Worm (Caenorhabditis elegans): ENCODE measurements around the gene F29A7.3.

The F29A7.3 gene

DNA sequence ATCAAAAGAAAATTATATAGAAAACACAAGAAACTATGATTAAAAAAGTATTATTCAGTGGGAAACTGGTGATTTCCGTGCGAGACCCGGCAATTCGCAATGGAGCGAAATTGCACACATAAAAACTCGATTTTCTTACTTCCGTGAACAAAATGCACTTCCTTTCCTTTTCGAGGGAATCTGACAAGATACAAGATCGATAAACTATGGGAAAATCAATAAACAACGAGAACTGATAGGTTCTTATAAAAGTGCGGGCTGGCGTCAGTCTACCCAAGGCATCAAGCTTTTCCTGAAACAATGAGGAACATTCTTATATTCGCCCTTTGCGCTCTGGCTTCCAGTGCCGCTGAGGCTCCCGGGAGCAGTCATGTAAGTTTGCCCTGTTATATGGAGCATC is at the start of gene F29A7.3:
Gene F29A7.3, plus strand, starts transcription at position 301 of the 400 bp plus-strand sequence.
- TF ChIP-seq nhr-12 (tag; optimal IDR thresholded peaks at IDR 0.05) = no peak

DNA sequence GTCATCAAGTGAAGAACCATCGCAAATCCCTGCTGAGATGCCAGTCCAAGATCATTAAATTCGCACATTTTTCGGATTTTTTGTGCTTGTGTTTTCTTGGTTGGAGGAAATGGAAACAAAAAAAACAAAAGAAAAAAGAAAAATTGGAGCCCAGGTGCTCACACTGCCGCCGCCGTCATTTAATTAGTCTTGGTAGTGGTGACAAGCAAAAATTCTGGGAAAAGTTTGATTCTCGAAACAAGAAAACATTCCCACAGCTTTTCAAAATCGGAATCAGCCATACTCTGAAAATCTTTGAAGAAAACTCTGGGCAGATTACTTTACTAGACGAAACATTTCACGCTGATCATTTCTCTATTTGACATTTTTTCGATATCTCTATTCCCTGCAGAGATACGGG is 47.9 kb upstream of the F29A7.3 start, which contains the start of gene srh-128:
Gene srh-128, minus strand, starts transcription at position 101 of the 400 bp plus-strand sequence.
- TF ChIP-seq blmp-1 (tag; optimal IDR thresholded peaks at IDR 0.05) (no peak), nhr-76 (tag; optimal IDR thresholded peaks at IDR 0.05) (no peak)

DNA sequence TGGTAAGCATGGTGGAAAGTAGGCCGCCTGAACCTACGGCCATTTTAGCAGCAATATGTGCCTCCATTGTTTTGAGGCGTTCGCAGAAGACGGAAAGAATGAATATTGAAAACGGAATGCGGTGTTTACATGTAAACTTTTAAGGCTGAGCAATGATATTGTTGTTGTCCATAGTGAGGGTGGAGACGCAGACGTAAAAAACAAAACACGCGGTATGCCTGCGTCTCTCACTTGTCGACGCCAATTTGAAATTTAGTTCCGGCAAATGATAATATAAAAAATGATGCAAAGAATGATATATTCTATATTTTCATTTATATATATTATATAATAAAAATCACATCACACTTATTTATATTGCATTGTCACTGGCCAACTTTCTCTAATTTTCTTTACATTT is 45.2 kb upstream of the F29A7.3 start, which contains the start of gene Y47G7B.2:
Gene Y47G7B.2, minus strand, starts transcription at position 143 of the 400 bp plus-strand sequence.
- TF ChIP-seq cnd-1 (tag; optimal IDR thresholded peaks at IDR 0.05) (no peak), lin-32 (GFP tag; optimal IDR thresholded peaks at IDR 0.05) (no peak), nhr-76 (tag; optimal IDR thresholded peaks at IDR 0.05) (no peak), lsy-2 (tag; optimal IDR thresholded peaks at IDR 0.05) (no peak), mep-1 (tag; optimal IDR thresholded peaks at IDR 0.05) (no peak), hlh-1 (tag; optimal IDR thresholded peaks at IDR 0.05) (no peak)

DNA sequence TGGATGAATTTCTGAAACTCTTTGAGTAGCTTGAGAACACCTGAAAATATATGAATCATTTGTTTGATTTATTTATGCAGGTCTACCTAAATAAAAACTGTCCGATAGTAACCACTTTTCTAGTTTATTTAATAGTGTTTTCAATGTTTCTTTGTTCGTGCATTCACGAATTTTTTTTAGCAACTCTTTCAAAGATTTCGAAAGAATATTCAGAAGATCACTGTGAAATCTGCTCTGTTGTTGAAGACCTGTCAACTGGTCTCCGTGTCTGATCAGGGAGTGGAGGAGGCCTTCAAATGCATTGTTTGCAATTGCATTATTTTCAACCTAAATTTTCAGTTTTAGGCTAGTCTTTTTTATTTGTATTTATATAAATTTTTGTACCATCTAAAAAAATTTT is 43.2 kb upstream of the F29A7.3 start, which contains the start of gene T05A8.1:
Gene T05A8.1, minus strand, starts transcription at position 101 of the 400 bp plus-strand sequence.
- no peak for TF ChIP-seq lsy-2 (tag; optimal IDR thresholded peaks at IDR 0.05)
- no peak for TF ChIP-seq unc-120 (tag; optimal IDR thresholded peaks at IDR 0.05; ENCODE audit: poor library complexity, severe bottlenecking)
- TF ChIP-seq unc-39 (tag; optimal IDR thresholded peaks at IDR 0.05) = no peak
- TF ChIP-seq nhr-76 (tag; optimal IDR thresholded peaks at IDR 0.05) = no peak
- TF ChIP-seq elt-3 (tag; optimal IDR thresholded peaks at IDR 0.05) = no peak
- TF ChIP-seq mep-1 (tag; optimal IDR thresholded peaks at IDR 0.05) = no peak

DNA sequence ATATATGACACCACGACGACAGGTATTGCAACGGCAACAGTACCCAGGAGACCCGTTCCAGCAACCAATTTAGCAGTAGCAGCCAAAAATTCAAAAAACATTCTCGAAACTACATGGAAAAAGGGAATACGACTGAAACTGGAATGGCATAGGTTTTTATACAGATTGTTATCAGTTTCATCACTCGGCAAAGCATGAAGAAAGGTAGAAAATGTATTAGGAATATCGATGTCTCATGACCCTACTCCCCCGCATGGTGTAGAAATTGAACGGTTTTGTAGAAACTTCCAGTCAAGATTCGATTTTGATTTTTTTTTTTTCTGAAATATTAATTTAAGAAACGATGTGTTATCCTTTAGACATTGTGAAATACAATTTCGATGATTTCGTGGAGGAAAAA is 42.2 kb upstream of the F29A7.3 start, which contains the start of gene T05A8.2:
Gene T05A8.2, minus strand, starts transcription at position 101 of the 400 bp plus-strand sequence.
- no peak for TF ChIP-seq ham-2 (GFP tag; optimal IDR thresholded peaks at IDR 0.05)
- no peak for TF ChIP-seq cnd-1 (tag; optimal IDR thresholded peaks at IDR 0.05)
- TF ChIP-seq mab-5 (tag; optimal IDR thresholded peaks at IDR 0.05) = no peak
- TF ChIP-seq drap-1 (GFP tag; optimal IDR thresholded peaks at IDR 0.05) = no peak
- no peak for TF ChIP-seq ceh-43 (GFP tag; optimal IDR thresholded peaks at IDR 0.05)
- TF ChIP-seq snpc-4 (tag; optimal IDR thresholded peaks at IDR 0.05) = no peak
- TF ChIP-seq sptf-1 (tag; optimal IDR thresholded peaks at IDR 0.05) = no peak

DNA sequence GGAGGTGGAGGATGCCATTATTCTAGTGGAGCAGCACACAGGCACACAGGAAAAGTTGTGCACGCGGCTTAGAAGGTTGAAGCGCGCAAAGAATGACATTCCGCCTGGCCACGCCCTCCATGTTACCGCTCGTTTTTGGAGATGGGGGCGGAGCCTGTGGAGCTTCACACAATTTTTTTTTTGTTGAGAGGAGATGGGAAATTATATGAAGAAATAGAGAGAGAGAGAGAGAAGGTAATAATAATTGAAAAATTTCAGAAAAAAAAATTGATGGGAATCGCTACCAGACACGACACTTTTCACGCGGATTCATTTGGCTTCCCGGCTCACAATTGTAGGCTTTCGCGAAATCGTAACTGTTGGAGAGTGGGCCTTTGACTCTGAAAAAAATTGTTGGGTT is 35.8 kb upstream of the F29A7.3 start, which contains the start of gene T05A8.3:
Gene T05A8.3, minus strand, starts transcription at position 101 of the 400 bp plus-strand sequence.
- no peak for TF ChIP-seq elt-1 (tag; optimal IDR thresholded peaks at IDR 0.05; ENCODE audit: borderline replicate concordance, insufficient read depth)
- no peak for TF ChIP-seq elt-3 (tag; optimal IDR thresholded peaks at IDR 0.05)
- no peak for TF ChIP-seq blmp-1 (tag; optimal IDR thresholded peaks at IDR 0.05)
- no peak for TF ChIP-seq nhr-237 (tag; optimal IDR thresholded peaks at IDR 0.05)
- TF ChIP-seq ceh-39 (tag; optimal IDR thresholded peaks at IDR 0.05) = no peak

DNA sequence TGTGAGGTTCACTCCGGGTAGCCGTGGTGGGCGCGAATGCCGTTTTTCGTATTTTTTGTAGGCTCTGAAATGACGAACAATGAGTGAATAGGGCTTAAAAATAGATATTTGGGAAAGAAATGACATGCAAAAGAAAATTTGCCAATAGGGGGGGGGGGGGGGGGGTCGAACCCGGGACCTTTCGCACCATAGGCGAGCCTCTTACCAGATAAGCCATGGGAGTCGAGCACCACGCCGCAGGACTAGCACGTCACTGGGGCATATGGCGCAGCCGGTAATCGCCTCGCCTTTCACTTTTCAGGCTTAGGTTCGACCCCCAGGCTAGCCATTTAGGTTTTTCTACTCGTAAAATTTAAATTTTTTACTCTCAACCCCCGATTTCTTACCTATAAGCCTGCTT is 33.9 kb upstream of the F29A7.3 start:
- TF ChIP-seq nhr-2 (tag; optimal IDR thresholded peaks at IDR 0.05) = no peak
- TF ChIP-seq bed-3 (GFP tag; optimal IDR thresholded peaks at IDR 0.05) = no peak
- TF ChIP-seq drap-1 (GFP tag; optimal IDR thresholded peaks at IDR 0.05) = no peak
- no peak for TF ChIP-seq hlh-1 (tag; optimal IDR thresholded peaks at IDR 0.05)
- TF ChIP-seq zip-8 (tag; optimal IDR thresholded peaks at IDR 0.05) = no peak
- TF ChIP-seq nhr-28 (tag; optimal IDR thresholded peaks at IDR 0.05) = no peak

DNA sequence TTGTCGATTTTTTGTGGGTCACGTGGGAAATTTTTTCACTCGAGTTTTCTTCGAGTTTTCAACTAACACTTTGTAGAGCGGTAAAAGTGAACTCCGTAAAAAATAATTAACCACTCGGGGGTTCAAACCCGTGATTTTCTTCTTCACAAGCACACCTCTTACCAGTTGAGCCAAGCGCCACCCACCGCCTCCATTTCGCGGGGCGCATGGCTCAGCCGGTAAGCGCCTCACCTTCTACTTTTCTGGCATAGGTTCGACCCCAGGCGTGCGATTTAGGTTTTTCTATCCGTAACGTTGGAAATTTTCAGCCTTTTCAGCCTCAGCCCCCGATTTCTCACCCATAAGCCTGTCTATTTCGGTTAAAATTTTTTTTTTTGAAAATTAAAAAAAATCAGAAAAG is 31.1 kb upstream of the F29A7.3 start:
- TF ChIP-seq ceh-39 (tag; optimal IDR thresholded peaks at IDR 0.05) = no peak
- TF ChIP-seq mab-5 (tag; optimal IDR thresholded peaks at IDR 0.05) = no peak
- TF ChIP-seq ham-2 (GFP tag; optimal IDR thresholded peaks at IDR 0.05) = no peak
- no peak for TF ChIP-seq ceh-83 (GFP tag; optimal IDR thresholded peaks at IDR 0.05)
- TF ChIP-seq hlh-1 (tag; optimal IDR thresholded peaks at IDR 0.05) = no peak
- no peak for TF ChIP-seq zip-8 (tag; optimal IDR thresholded peaks at IDR 0.05)
- no peak for TF ChIP-seq unc-120 (tag; optimal IDR thresholded peaks at IDR 0.05; ENCODE audit: poor library complexity, severe bottlenecking)
- TF ChIP-seq nhr-12 (tag; optimal IDR thresholded peaks at IDR 0.05) = no peak
- TF ChIP-seq ztf-11 (tag; optimal IDR thresholded peaks at IDR 0.05) = no peak
- no peak for TF ChIP-seq tbx-8 (GFP tag; optimal IDR thresholded peaks at IDR 0.05)
- no peak for TF ChIP-seq nhr-237 (tag; optimal IDR thresholded peaks at IDR 0.05)
- no peak for TF ChIP-seq mep-1 (tag; optimal IDR thresholded peaks at IDR 0.05)
- no peak for TF ChIP-seq lin-32 (GFP tag; optimal IDR thresholded peaks at IDR 0.05)
- no peak for TF ChIP-seq pha-4 (tag; optimal IDR thresholded peaks at IDR 0.05)
- TF ChIP-seq unc-62 (GFP tag; optimal IDR thresholded peaks at IDR 0.05) = no peak
